Worm (Caenorhabditis elegans): ENCODE data around the gene Y81B9A.1.

The Y81B9A.1 gene

ce11 chrX:9237708-9238107 is 45.5 kb downstream of the Y81B9A.1 start (continued):
- TF ChIP-seq rcor-1 (GFP tag; IDR thresholded peaks at IDR 0.05) (peak; percentile 53), snpc-1.1 (tag; optimal IDR thresholded peaks at IDR 0.05; ENCODE audit: insufficient read depth) (peak; percentile 10), hsf-1 (GFP tag; IDR thresholded peaks at IDR 0.05) (peak; percentile 49; the same call in 1 of the 2 replicates), sdz-38 (tag; optimal IDR thresholded peaks at IDR 0.05) (no peak), nhr-27 (tag; optimal IDR thresholded peaks at IDR 0.05) (no peak), hmg-1.2 (GFP tag; IDR thresholded peaks at IDR 0.05) (peak; percentile 63), bed-2 (GFP tag; IDR thresholded peaks at IDR 0.05) (no peak), athp-1 (tag; optimal IDR thresholded peaks at IDR 0.05) (peak; percentile 6), tbx-9 (tag; optimal IDR thresholded peaks at IDR 0.05; ENCODE audit: borderline replicate concordance) (peak; percentile 20), hlh-26 (GFP tag; conservative IDR thresholded peaks at IDR 0.05) (no peak), him-1 (tag; optimal IDR thresholded peaks at IDR 0.05) (peak; percentile 80), ztf-6 (GFP tag; IDR thresholded peaks at IDR 0.05) (no peak), madf-8 (GFP tag; conservative IDR thresholded peaks at IDR 0.05) (no peak), F39B2.1 (GFP tag; IDR thresholded peaks at IDR 0.05) (no peak), hlh-12 (tag; optimal IDR thresholded peaks at IDR 0.05) (no peak), zfh-2 (GFP tag; conservative IDR thresholded peaks at IDR 0.05) (no peak), lin-54 (GFP tag; optimal IDR thresholded peaks at IDR 0.05) (peak; percentile 15), F33H1.4 (GFP tag; IDR thresholded peaks at IDR 0.05) (no peak), nfya-1 (tag; optimal IDR thresholded peaks at IDR 0.05; ENCODE audit: borderline replicate concordance, insufficient read depth) (no peak), egrh-3 (GFP tag; IDR thresholded peaks at IDR 0.05) (no peak), F49E8.2 (tag; optimal IDR thresholded peaks at IDR 0.05; ENCODE audit: insufficient read depth) (peak; percentile 53), zim-3 (tag; optimal IDR thresholded peaks at IDR 0.05) (peak; percentile 37), fkh-3 (tag; optimal IDR thresholded peaks at IDR 0.05) (peak; percentile 18), Y56A3A.18 (GFP tag; IDR thresholded peaks at IDR 0.05) (peak; percentile 51; the same call in 1 of the 2 replicates), dpl-1 (GFP tag; optimal IDR thresholded peaks at IDR 0.05) (no peak), B0261.1 (tag; optimal IDR thresholded peaks at IDR 0.05) (peak; percentile 78), C17E4.6 (GFP tag; IDR thresholded peaks at IDR 0.05) (no peak), unc-130 (GFP tag; optimal IDR thresholded peaks at IDR 0.05) (no peak), nfya-2 (GFP tag; IDR thresholded peaks at IDR 0.05) (no peak), nhr-120 (GFP tag; IDR thresholded peaks at IDR 0.05) (no peak), lsy-27 (tag; optimal IDR thresholded peaks at IDR 0.05; ENCODE audit: borderline replicate concordance, insufficient read depth) (no peak), tbp1 (GFP tag; optimal IDR thresholded peaks at IDR 0.05) (peak; percentile 86), sptf-2 (GFP tag; optimal IDR thresholded peaks at IDR 0.05) (no peak), madf-10 (tag; optimal IDR thresholded peaks at IDR 0.05) (peak; percentile 30), ztf-28 (GFP tag; IDR thresholded peaks at IDR 0.05) (no peak), attf-5 (GFP tag; optimal IDR thresholded peaks at IDR 0.05) (peak; percentile 46), efl-1 (GFP tag; optimal IDR thresholded peaks at IDR 0.05) (no peak), ccch-3 (GFP tag; optimal IDR thresholded peaks at IDR 0.05) (no peak), nhr-179 (tag; optimal IDR thresholded peaks at IDR 0.05) (peak; percentile 37), rpc-1 (optimal IDR thresholded peaks at IDR 0.05) (peak; percentile 90), rpc-1 (tag; optimal IDR thresholded peaks at IDR 0.05) (peak; percentile 97), F55B11.4 (tag; optimal IDR thresholded peaks at IDR 0.05; ENCODE audit: borderline replicate concordance, insufficient read depth) (no peak), Y79H2A.3 (GFP tag; conservative IDR thresholded peaks at IDR 0.05) (no peak), sea-2 (GFP tag; IDR thresholded peaks at IDR 0.05) (no peak), ama-1 (optimal IDR thresholded peaks at IDR 0.05) (no peak), ama-1 (GFP tag; optimal IDR thresholded peaks at IDR 0.05) (peak in 1 of 2 experiments; percentile 48), ztf-26 (tag; optimal IDR thresholded peaks at IDR 0.05) (no peak), C06A6.2 (GFP tag; conservative IDR thresholded peaks at IDR 0.05) (no peak), ztf-25 (GFP tag; IDR thresholded peaks at IDR 0.05) (peak; percentile 80; the same call in 1 of the 2 replicates), Y67H2A.10 (GFP tag; conservative IDR thresholded peaks at IDR 0.05) (no peak)
